Worm (Caenorhabditis elegans) whole organism, dauer: ENCODE data around the gene akap-1.

ENCODE experiments used
- unc-62 ChIP-seq: sonication (generic microtip); optimal IDR thresholded peaks from 2 replicates; lab custom pipeline; 2017; ENCODE audit warnings: missing biosample characterization, missing genetic modification reagents, missing genetic modification characterization

Gene akap-1

ce11 chrIII:6353084-6353483, at the start of gene akap-1:
Gene akap-1, plus strand, starts transcription at chrIII:6353384.
- TF ChIP-seq unc-62 (GFP tag; lab: Kevin White, UChicago), result no peak

DNA sequence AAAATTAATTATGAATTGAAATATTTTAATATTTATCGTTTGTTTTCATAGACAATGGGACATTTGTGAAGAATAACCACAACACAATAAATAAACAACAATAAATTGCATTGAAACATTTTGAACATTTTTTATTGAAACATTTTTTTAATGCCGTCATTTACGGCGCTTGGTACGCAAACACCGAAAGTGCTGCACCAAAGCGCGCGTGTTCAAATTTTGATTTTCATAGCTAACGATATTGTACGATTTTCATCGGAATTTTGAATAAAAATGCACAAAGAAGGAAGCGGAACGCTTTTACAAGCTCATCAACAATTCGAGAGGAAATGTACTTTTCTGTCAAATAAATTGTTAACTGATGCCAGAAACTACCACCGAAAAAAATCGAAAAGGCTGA, 49.4 kb upstream of the akap-1 start:
- no peak for TF ChIP-seq unc-62 (GFP tag; lab: Kevin White, UChicago)

- no peak for TF ChIP-seq unc-62 (GFP tag; lab: Kevin White, UChicago)
These were observed 45.4 kb upstream of the akap-1 start for ce11 chrIII:6307832-6308231.

- TF ChIP-seq unc-62 (GFP tag; lab: Kevin White, UChicago), result no peak
These were observed 44.1 kb upstream of the akap-1 start, which contains the start of gene gar-2 for ce11 chrIII:6309066-6309465. Gene gar-2, plus strand, starts transcription at chrIII:6309366.

- TF ChIP-seq unc-62 (GFP tag; lab: Kevin White, UChicago), result no peak
These were observed 42.8 kb upstream of the akap-1 start for ce11 chrIII:6310352-6310751.

DNA sequence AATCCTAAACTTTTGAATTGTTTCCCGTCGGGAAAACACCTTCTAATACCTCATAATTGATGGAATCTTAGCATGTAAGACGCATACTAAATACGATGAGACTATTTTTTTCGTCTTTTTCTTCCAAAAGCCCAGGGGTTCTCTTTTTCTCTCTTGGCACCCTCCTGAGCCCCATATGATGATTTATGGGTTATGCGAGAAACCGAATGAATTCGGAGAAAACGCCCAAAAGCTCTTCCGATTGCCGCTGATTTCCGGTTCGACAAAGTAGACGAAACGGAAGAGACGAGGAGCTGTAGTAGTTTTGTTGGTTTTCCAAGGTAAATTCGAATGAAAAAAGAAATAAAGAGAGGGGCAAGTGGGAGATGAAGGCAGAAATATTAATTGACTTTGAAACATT, 41.7 kb upstream of the akap-1 start:
- TF ChIP-seq unc-62 (GFP tag; lab: Kevin White, UChicago), result no peak

DNA sequence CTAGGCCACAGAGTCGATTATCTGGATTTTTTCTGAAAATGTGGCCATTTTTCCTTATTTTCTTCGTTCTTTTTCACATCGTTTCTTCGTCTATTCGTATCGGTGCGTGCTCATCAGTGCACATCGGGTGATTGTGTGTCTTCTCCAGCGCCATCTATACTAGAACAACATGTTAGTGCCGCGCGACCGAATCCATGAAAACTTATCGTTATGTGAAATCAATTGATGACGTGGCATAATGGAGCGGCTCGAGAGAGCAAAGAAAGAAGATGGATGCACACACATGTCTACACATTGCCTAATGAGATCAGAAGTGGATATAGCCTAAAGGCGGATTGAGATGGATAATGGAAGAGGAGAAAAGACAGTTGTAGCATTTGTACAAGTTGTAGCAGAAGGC, 40.9 kb upstream of the akap-1 start:
- no peak for TF ChIP-seq unc-62 (GFP tag; lab: Kevin White, UChicago)

DNA sequence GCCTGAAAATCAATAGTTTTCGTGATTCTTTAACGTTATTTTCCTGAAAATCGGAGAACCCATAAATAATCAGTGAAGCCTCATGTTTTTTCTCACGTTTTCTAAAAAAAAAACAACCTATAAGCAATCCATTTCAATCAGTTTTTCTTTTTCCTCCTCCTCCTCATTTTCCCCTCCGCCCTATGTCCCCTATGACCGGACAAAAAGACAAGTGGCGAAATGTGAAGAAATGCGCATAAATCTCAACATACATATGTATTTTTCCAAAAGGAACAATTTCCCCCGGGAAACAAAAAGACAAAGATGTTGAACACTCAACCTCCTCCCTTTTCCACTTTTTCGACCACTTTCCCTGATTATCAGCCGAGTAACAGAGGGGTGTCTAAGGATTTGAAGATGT, 37.7 kb upstream of the akap-1 start:
- no peak for TF ChIP-seq unc-62 (GFP tag; lab: Kevin White, UChicago)

DNA sequence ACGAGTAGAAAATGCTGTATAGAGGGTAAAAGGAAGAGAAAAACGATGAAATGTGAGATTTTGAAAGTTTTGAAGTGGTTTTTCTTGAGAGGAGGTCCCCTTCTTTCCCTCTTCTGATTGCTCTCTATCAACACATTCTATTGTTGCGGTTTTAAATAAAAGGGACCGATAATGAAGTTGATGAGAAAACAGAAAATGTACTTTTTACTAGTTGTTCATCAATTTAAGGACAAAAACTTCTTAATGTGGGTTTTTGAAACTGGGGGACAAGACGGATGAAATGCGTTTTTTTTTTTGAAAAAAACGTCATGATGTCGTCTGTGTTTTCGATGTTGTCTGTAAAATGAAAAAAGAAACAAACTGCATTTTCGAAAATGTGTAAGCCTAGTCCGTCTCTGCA, 36.4 kb upstream of the akap-1 start:
- TF ChIP-seq unc-62 (GFP tag; lab: Kevin White, UChicago), result no peak

ce11 chrIII:6317345-6317744, 35.8 kb upstream of the akap-1 start:
- no peak for TF ChIP-seq unc-62 (GFP tag; lab: Kevin White, UChicago)

DNA sequence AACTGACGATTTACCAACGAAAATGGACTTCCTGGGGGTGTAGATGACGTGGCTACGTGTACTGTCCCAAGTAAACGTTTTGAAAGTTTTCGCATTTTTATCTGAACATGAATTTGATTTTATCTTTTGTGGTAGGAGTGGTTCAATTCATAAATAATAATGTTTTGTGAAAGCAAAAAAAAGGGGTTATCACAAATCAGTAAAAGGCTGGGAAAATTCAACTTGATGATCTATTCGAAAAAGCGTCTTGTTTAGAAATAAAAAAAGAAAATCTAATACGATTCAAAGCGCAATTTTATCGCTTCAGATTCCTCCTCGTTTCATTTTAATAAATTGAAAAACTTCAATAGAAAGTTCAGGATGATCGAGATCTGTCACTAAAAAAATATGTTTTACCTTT, 29.0 kb upstream of the akap-1 start, which contains the start of gene C56G2.5:
C56G2.5 (minus strand) TSS at position 101 of the 400 bp plus-strand sequence.
- TF ChIP-seq unc-62 (GFP tag; lab: Kevin White, UChicago), result no peak

DNA sequence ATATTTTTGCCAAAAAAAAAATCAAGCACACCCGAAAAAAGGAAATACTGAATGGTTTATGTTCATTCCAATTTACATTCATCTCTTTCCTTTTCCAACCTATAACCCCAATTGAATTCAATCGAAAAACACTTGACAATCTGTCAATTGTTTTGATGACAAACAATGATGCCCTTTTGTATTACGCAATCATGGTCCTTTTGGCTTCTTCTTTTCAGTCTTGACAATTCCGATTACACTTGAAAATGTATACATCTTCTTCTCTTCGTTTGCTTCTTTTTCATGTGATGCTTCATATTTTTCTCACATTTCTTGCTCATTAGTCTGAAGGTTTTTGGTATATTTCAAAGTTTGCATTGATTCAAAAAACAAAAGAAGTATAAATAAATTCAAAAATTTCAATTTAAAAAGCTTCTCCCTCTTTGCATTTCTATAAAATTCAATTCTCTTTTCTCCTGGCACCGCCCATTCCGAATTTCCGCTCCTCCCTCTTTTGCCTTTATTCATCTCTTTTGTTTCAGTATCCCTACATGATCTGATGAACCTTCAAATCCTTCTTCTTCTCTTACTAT, 21.9 kb upstream of the akap-1 start, which contains the start of gene C56G2.4:
C56G2.4 (plus strand) TSS at position 522 of the 572 bp plus-strand sequence.
- no peak for TF ChIP-seq unc-62 (GFP tag; lab: Kevin White, UChicago)

DNA sequence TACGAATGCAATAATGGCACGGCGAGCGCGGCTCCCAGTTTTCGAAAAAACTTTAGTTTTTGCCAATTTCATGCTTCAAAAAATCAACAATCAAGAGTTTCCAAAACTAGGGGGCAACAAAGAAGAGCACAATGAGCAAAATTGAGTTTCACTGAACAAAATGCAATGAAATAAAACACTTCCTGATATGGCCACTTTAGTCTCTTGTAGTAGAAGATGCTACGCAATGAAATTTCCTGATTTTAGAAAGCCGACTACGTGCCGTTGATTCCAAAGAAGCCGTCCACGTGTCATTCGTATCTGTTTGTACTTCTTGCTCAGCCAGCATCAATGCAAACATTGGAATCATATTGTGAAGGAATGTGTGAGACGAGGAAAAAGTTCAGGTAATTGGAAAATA, 18.8 kb upstream of the akap-1 start:
- no peak for TF ChIP-seq unc-62 (GFP tag; lab: Kevin White, UChicago)

ce11 chrIII:6339919-6340434, 13.2 kb upstream of the akap-1 start, which contains the start of gene let-767:
Gene let-767, minus strand, starts transcription at chrIII:6339969.
- TF ChIP-seq unc-62 (GFP tag; lab: Kevin White, UChicago), result no peak

DNA sequence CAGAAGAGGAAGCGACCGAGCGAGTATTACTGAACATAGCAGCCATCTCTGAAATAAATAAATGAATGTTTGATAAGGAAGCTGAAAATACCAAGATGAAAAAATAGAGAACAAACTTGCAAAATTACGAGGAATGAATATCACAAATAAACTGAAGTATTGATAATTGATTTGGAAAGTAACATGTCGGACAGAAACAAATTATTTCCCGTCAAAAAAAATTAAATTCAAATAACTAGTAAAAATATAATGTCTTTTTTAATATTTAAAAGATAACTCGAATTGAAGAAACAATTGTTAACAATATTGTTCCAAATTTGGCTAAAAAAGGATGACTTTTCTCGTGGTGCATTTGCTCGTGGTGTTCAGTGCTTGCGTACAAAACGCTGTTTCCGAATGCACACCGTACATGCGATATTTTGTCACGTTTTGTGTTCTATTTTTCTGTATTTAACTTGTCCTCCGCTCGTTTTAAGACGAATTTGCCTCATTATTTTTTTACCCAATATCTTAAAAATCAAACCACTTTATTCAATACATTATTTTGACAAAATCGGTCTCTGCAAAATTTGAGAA, 11.2 kb upstream of the akap-1 start, which contains the start of gene rpn-13:
rpn-13 (minus strand) TSS at position 51 of the 576 bp plus-strand sequence.
- no peak for TF ChIP-seq unc-62 (GFP tag; lab: Kevin White, UChicago)

ce11 chrIII:6343229-6343628, 10.0 kb upstream of the akap-1 start, which contains the start of gene C56G2.9:
Gene C56G2.9, minus strand, starts transcription at chrIII:6343329.
- TF ChIP-seq unc-62 (GFP tag; lab: Kevin White, UChicago), result no peak

- no peak for TF ChIP-seq unc-62 (GFP tag; lab: Kevin White, UChicago)
These were observed 8.4 kb upstream of the akap-1 start for ce11 chrIII:6344737-6345136.
